Worm (Caenorhabditis elegans) whole organism, L4 larva: ENCODE data around the gene cdc-48.1.

ENCODE experiments used
- D1046.2 ChIP-seq: fragments of 200-800 bp; sonication (Bioruptor generic); IDR thresholded peaks from 2 replicates; pipeline ENCODE4 v1.3.6; 2022; ENCODE audit warnings: missing genetic modification characterization, missing compliant biosample characterization
- F10B5.3 ChIP-seq: sonication (generic microtip); optimal IDR thresholded peaks from 2 replicates; lab custom pipeline; 2016; ENCODE audit warnings: mild to moderate bottlenecking, missing genetic modification characterization, missing compliant biosample characterization
- F37D6.2 ChIP-seq: sonication (generic microtip); optimal IDR thresholded peaks from 2 replicates; lab custom pipeline; 2016; ENCODE audit warnings: mild to moderate bottlenecking, missing genetic modification characterization, missing compliant biosample characterization
- F49E8.2 ChIP-seq: sonication (generic microtip); optimal IDR thresholded peaks from 2 replicates; lab custom pipeline; 2016; ENCODE audit warnings: missing compliant biosample characterization, mild to moderate bottlenecking, missing genetic modification characterization, borderline replicate concordance
- Y105C5A.15 ChIP-seq: fragments of 200-800 bp; sonication (Bioruptor generic); IDR thresholded peaks from 2 replicates; pipeline ENCODE4 v1.3.6; 2022; ENCODE audit warnings: missing genetic modification characterization, missing compliant biosample characterization
- Y48G9A.11 ChIP-seq: fragments of 200-800 bp; sonication (Bioruptor generic); IDR thresholded peaks from 2 replicates; pipeline ENCODE4 v1.3.6; 2022; ENCODE audit warnings: missing genetic modification reagents, missing genetic modification characterization, missing compliant biosample characterization
- Y5F2A.4 ChIP-seq: fragments of 200-800 bp; sonication (Bioruptor generic); optimal IDR thresholded peaks from 2 replicates; lab custom pipeline; 2018; ENCODE audit warnings: mild to moderate bottlenecking, missing genetic modification characterization, missing compliant biosample characterization
- ZK337.2 ChIP-seq: fragments of 200-800 bp; sonication (Bioruptor generic); IDR thresholded peaks from 2 replicates; pipeline ENCODE4 v1.3.6; 2022; ENCODE audit warnings: missing genetic modification reagents, missing genetic modification characterization, missing compliant biosample characterization
- ZK546.5 ChIP-seq, 2 experiments: sonication (generic microtip); optimal IDR thresholded peaks; 2 replicates each; lab custom pipeline; 2017; ENCODE audit warnings: missing biosample characterization in 2 of 2, missing genetic modification characterization in 2 of 2
- aha-1 ChIP-seq: fragments of 150-350 bp; peaks from one replicate; lab custom pipeline; 2014; ENCODE audit warnings: missing biosample characterization, missing genetic modification characterization
- ama-1 ChIP-seq: fragments of 150-350 bp; optimal IDR thresholded peaks from 2 replicates; lab custom pipeline; 2014; ENCODE audit warnings: inconsistent platforms, mixed read lengths
- arid-1 ChIP-seq: fragments of 200-800 bp; sonication (Bioruptor generic); conservative IDR thresholded peaks from 2 replicates; pipeline ENCODE4 v1.3.6; 2022; ENCODE audit warnings: missing genetic modification reagents, missing genetic modification characterization, missing compliant biosample characterization
- attf-4 ChIP-seq: sonication (generic microtip); optimal IDR thresholded peaks from 3 replicates; lab custom pipeline; 2017; ENCODE audit warnings: missing biosample characterization, missing genetic modification characterization
- ceh-28 ChIP-seq: fragments of 150-350 bp; optimal IDR thresholded peaks from 2 replicates; lab custom pipeline; 2014; ENCODE audit warnings: missing biosample characterization, missing genetic modification reagents, missing genetic modification characterization
- ceh-62 ChIP-seq: sonication (generic microtip); optimal IDR thresholded peaks from 2 replicates; lab custom pipeline; 2017; ENCODE audit warnings: missing biosample characterization, missing genetic modification characterization
- dmd-6 ChIP-seq: fragments of 200-800 bp; sonication (Bioruptor generic); IDR thresholded peaks from 2 replicates; pipeline ENCODE4 v1.3.6; 2022; ENCODE audit warnings: missing genetic modification reagents, missing genetic modification characterization, missing compliant biosample characterization
- dmd-8 ChIP-seq: fragments of 200-800 bp; sonication (Bioruptor generic); IDR thresholded peaks from 2 replicates; pipeline ENCODE4 v1.3.6; 2022; ENCODE audit warnings: missing genetic modification characterization, missing compliant biosample characterization
- dve-1 ChIP-seq: sonication (generic microtip); optimal IDR thresholded peaks from 2 replicates; lab custom pipeline; 2017; ENCODE audit warnings: antibody characterized with exemption, mild to moderate bottlenecking, missing genetic modification characterization, missing compliant biosample characterization; ENCODE audit not compliant: insufficient read depth
- fkh-10 ChIP-seq: fragments of 150-350 bp; optimal IDR thresholded peaks from 2 replicates; lab custom pipeline; 2014; ENCODE audit warnings: missing biosample characterization, missing genetic modification reagents, missing genetic modification characterization
- hif-1 ChIP-seq, 2 experiments: sonication (generic microtip); optimal IDR thresholded peaks; 2 replicates each; lab custom pipeline; 2016 to 2017; ENCODE audit warnings: missing compliant biosample characterization in 2 of 2, missing genetic modification characterization in 2 of 2, missing genetic modification reagents in 2 of 2, missing genotype in 2 of 2, mild to moderate bottlenecking in 1 of 2
- hlh-11 ChIP-seq: fragments of 200-800 bp; sonication (Bioruptor generic); optimal IDR thresholded peaks from 2 replicates; lab custom pipeline; 2018; ENCODE audit warnings: mild to moderate bottlenecking, missing genetic modification characterization, missing compliant biosample characterization
- hlh-30 ChIP-seq: sonication (generic microtip); optimal IDR thresholded peaks from 2 replicates; lab custom pipeline; 2017; ENCODE audit warnings: antibody characterized with exemption, mild to moderate bottlenecking, missing genetic modification characterization, missing compliant biosample characterization; ENCODE audit not compliant: insufficient read depth
- hmg-1.1 ChIP-seq: fragments of 200-800 bp; sonication (Bioruptor generic); IDR thresholded peaks from 2 replicates; pipeline ENCODE4 v1.3.6; 2022; ENCODE audit warnings: missing genetic modification reagents, missing genetic modification characterization, missing compliant biosample characterization
- lim-7 ChIP-seq: fragments of 200-800 bp; sonication (Bioruptor generic); IDR thresholded peaks from 2 replicates; pipeline ENCODE4 v1.3.6; 2022; ENCODE audit warnings: missing genetic modification characterization, missing compliant biosample characterization
- lin-15B ChIP-seq: fragments of 150-350 bp; sonication (generic microtip); optimal IDR thresholded peaks from 3 replicates; lab custom pipeline; 2014; ENCODE audit warnings: missing biosample characterization, missing genetic modification characterization
- lir-3 ChIP-seq: sonication (generic microtip); optimal IDR thresholded peaks from 2 replicates; lab custom pipeline; 2016; ENCODE audit warnings: mild to moderate bottlenecking, missing genetic modification characterization, missing compliant biosample characterization
- lsy-2 ChIP-seq, 2 experiments: fragments of 150-350 bp in 1 of 2; sonication (generic microtip) in 1 of 2; optimal IDR thresholded peaks; 2 replicates each; lab custom pipeline; 2014 to 2017; ENCODE audit warnings: missing biosample characterization in 2 of 2, missing genetic modification characterization in 2 of 2
- madf-5 ChIP-seq, 2 experiments: fragments of 200-800 bp; sonication (Bioruptor generic); IDR thresholded peaks; 2 replicates each; pipeline ENCODE4 v1.3.6; 2022; ENCODE audit warnings: missing compliant biosample characterization in 2 of 2, missing genetic modification characterization in 2 of 2
- madf-9 ChIP-seq: fragments of 200-800 bp; sonication (Bioruptor generic); conservative IDR thresholded peaks from 2 replicates; pipeline ENCODE4 v1.3.6; 2022; ENCODE audit warnings: missing genetic modification reagents, missing genetic modification characterization, missing compliant biosample characterization
- mdl-1 ChIP-seq, 2 experiments: fragments of 150-350 bp in 1 of 2; sonication (generic microtip) in 1 of 2; optimal IDR thresholded peaks; 2 replicates each; lab custom pipeline; 2014 to 2017; ENCODE audit warnings: missing biosample characterization in 2 of 2, missing genetic modification characterization in 2 of 2
- mep-1 ChIP-seq: fragments of 150-350 bp; sonication (generic microtip); optimal IDR thresholded peaks from 3 replicates; lab custom pipeline; 2014; ENCODE audit warnings: missing biosample characterization, missing genetic modification characterization
- nhr-25 ChIP-seq: sonication (generic microtip); optimal IDR thresholded peaks from 2 replicates; lab custom pipeline; 2017; ENCODE audit warnings: missing genetic modification characterization, mild to moderate bottlenecking, missing compliant biosample characterization, antibody characterized with exemption, moderate library complexity, borderline replicate concordance; ENCODE audit not compliant: insufficient read depth
- nhr-28 ChIP-seq: fragments of 150-350 bp; optimal IDR thresholded peaks from 2 replicates; lab custom pipeline; 2014; ENCODE audit warnings: missing biosample characterization, missing genetic modification characterization
- nhr-76 ChIP-seq: fragments of 150-350 bp; optimal IDR thresholded peaks from 2 replicates; lab custom pipeline; 2014; ENCODE audit warnings: missing biosample characterization, missing genetic modification characterization
- nhr-77 ChIP-seq: fragments of 150-350 bp; optimal IDR thresholded peaks from 2 replicates; lab custom pipeline; 2014; ENCODE audit warnings: missing biosample characterization, missing genetic modification characterization
- pha-4 ChIP-seq, 2 experiments: fragments of 150-350 bp in 1 of 2; fragments of 200-800 bp in 1 of 2; sonication (Bioruptor generic) in 1 of 2; IDR thresholded peaks in 1 of 2; optimal IDR thresholded peaks in 1 of 2; 2 replicates each; pipeline versions ENCODE4 v1.3.6 to Lab custom; 2014 to 2022; ENCODE audit warnings: missing genetic modification characterization in 2 of 2, missing genetic modification reagents in 2 of 2, missing biosample characterization in 1 of 2, missing compliant biosample characterization in 1 of 2
- rbr-2 ChIP-seq: sonication (generic microtip); optimal IDR thresholded peaks from 2 replicates; lab custom pipeline; 2016; ENCODE audit warnings: missing genotype, missing genetic modification characterization, missing compliant biosample characterization
- saeg-2 ChIP-seq: fragments of 200-800 bp; sonication (Bioruptor generic); IDR thresholded peaks from 2 replicates; pipeline ENCODE4 v1.3.6; 2022; ENCODE audit warnings: missing genetic modification reagents, missing genetic modification characterization, missing compliant biosample characterization
- snpc-4 ChIP-seq: fragments of 150-350 bp; optimal IDR thresholded peaks from 2 replicates; lab custom pipeline; 2014; ENCODE audit warnings: missing biosample characterization, missing genetic modification characterization
- tag-97 ChIP-seq: fragments of 200-800 bp; sonication (Bioruptor generic); IDR thresholded peaks from 2 replicates; pipeline ENCODE4 v1.3.6; 2022; ENCODE audit warnings: missing genetic modification characterization, missing compliant biosample characterization
- tra-1 ChIP-seq: fragments of 200-800 bp; sonication (Bioruptor generic); IDR thresholded peaks from 2 replicates; pipeline ENCODE4 v1.3.6; 2022; ENCODE audit warnings: missing genetic modification reagents, missing genetic modification characterization, missing compliant biosample characterization
- unc-130 ChIP-seq: sonication (generic microtip); optimal IDR thresholded peaks from 2 replicates; lab custom pipeline; 2016; ENCODE audit warnings: missing genetic modification reagents, missing genetic modification characterization, missing compliant biosample characterization
- unc-62 ChIP-seq, 3 experiments: fragments of 150-350 bp in 1 of 3; sonication (generic microtip); optimal IDR thresholded peaks in 2 of 3; peaks in 1 of 3; 1 replicate in 1 of 3; 2 replicates in 2 of 3; lab custom pipeline; 2014 to 2017; ENCODE audit warnings: missing biosample characterization in 3 of 3, missing genetic modification characterization in 3 of 3, missing genetic modification reagents in 3 of 3, missing genotype in 1 of 3
- vab-7 ChIP-seq: fragments of 200-800 bp; sonication (Bioruptor generic); IDR thresholded peaks from 2 replicates; pipeline ENCODE4 v1.3.6; 2022; ENCODE audit warnings: missing genetic modification reagents, missing genetic modification characterization, missing compliant biosample characterization
- zag-1 ChIP-seq: fragments of 150-350 bp; optimal IDR thresholded peaks from 2 replicates; lab custom pipeline; 2014; ENCODE audit warnings: missing biosample characterization, missing genetic modification characterization
- zfp-2 ChIP-seq: sonication (generic microtip); optimal IDR thresholded peaks from 2 replicates; lab custom pipeline; 2016; ENCODE audit warnings: mild to moderate bottlenecking, missing genetic modification characterization, missing compliant biosample characterization
- zfp-3 ChIP-seq: fragments of 200-800 bp; sonication (Bioruptor generic); conservative IDR thresholded peaks from 2 replicates; pipeline ENCODE4 v1.3.6; 2022; ENCODE audit warnings: missing genetic modification reagents, missing genetic modification characterization, missing compliant biosample characterization
- zip-11 ChIP-seq: fragments of 200-800 bp; sonication (Bioruptor generic); IDR thresholded peaks from 2 replicates; pipeline ENCODE4 v1.3.6; 2022; ENCODE audit warnings: missing genetic modification characterization, missing compliant biosample characterization

Gene cdc-48.1

DNA sequence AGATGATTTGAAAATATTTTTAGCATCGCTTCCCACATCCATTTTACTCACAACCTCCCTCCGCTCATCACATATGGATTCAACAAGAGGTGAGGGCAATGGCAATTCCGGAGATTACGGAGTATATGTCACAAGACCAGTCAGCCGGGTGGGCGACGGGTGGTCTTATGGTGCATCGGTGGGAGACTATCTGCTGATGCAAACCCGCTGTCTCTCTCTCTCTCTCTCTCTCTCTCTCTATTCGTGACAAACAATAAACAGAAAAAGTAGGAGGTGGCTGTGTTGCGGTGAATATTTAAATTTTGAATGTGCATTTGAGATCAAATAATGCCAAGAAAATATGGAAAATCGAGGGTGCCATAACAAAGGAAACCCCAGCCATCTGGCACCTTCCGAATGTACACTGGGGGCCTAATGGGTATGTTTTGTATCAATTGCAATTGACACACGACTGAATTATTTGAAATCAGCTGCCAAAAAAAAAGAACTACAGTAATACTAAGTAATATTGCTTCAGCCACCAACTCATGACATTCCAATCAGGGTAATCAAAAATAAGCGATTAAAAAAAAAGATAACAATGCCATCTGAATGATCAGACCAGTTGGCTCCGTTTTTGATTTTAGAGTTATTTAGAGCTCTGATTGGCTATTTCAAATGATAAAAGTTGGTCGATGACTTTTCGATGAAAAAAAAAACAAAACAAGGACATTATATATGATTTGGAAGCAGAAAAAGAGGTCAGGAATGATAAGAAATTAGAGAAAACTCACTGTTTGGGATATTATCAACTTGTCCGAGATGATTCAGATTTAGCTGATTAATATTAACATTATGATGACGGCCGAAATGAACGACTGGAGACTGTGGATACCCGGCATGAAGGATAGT, 15.2 kb downstream of the cdc-48.1 start:
- TF ChIP-seq zip-11 (GFP tag; lab: Robert Waterston, UW) (0 out of 2 replicates have a peak, but pooled peaks have one; percentile 15), F49E8.2 (tag; lab: Kevin White, UChicago) (no peak), Y5F2A.4 (no peak), Y105C5A.15 (peak; percentile 63; the same call in 1 of the 2 replicates), nhr-25 (tag; lab: Kevin White, UChicago) (no peak), madf-9 (GFP tag; lab: Robert Waterston, UW) (0 out of 2 replicates have a peak, but pooled peaks have one; percentile 23), ZK546.5 (tag; optimal IDR thresholded peaks at IDR 0.05; lab: Kevin White, UChicago) (no peak), hlh-11 (tag; lab: Kevin White, UChicago) (peak; percentile 49), D1046.2 (GFP tag; lab: Robert Waterston, UW) (no peak), fkh-10 (no peak), zfp-2 (tag; lab: Kevin White, UChicago) (no peak), dmd-8 (no peak), snpc-4 (no peak), lsy-2 (tag; optimal IDR thresholded peaks at IDR 0.05; lab: Kevin White, UChicago) (no peak), hif-1 (tag; optimal IDR thresholded peaks at IDR 0.05; lab: Kevin White, UChicago) (no peak), mdl-1 (tag; optimal IDR thresholded peaks at IDR 0.05; lab: Kevin White, UChicago) (no peak), aha-1 (tag; lab: Kevin White, UChicago) (peak; percentile 98), unc-62 (GFP tag; optimal IDR thresholded peaks at IDR 0.05 in 1 of 2; lab: Kevin White, UChicago) (no peak), unc-62 (tag; optimal IDR thresholded peaks at IDR 0.05; lab: Kevin White, UChicago) (no peak), Y48G9A.11 (GFP tag; lab: Robert Waterston, UW) (no peak), madf-5 (GFP tag; IDR thresholded peaks at IDR 0.05; lab: Robert Waterston, UW) (peak in 1 of 2 experiments; percentile 2; a peak in 1 of 4 replicates), ceh-28 (tag; lab: Kevin White, UChicago) (no peak), lim-7 (GFP tag; lab: Robert Waterston, UW) (peak; percentile 69), hlh-30 (peak; percentile 91), rbr-2 (tag; lab: Kevin White, UChicago) (no peak), tag-97 (GFP tag; lab: Robert Waterston, UW) (no peak), vab-7 (peak; percentile 53; the same call in 1 of the 2 replicates), dve-1 (tag; lab: Kevin White, UChicago) (peak; percentile 30), lin-15B (tag; lab: Kevin White, UChicago) (no peak), ceh-62 (no peak), nhr-28 (tag; lab: Kevin White, UChicago) (peak; percentile 50), nhr-77 (tag; lab: Kevin White, UChicago) (no peak), dmd-6 (GFP tag; lab: Robert Waterston, UW) (peak; percentile 21), ZK337.2 (GFP tag; lab: Robert Waterston, UW) (no peak), F37D6.2 (no peak), hmg-1.1 (no peak), zag-1 (tag; lab: Kevin White, UChicago) (no peak), F10B5.3 (tag; lab: Kevin White, UChicago) (no peak), tra-1 (0 out of 2 replicates have a peak, but pooled peaks have one; percentile 14), unc-130 (no peak), ama-1 (lab: Kevin White, UChicago) (peak; percentile 73), attf-4 (tag; lab: Kevin White, UChicago) (no peak), lir-3 (tag; lab: Kevin White, UChicago) (no peak), pha-4 (GFP tag; IDR thresholded peaks at IDR 0.05; lab: Robert Waterston, UW) (no peak), pha-4 (tag; optimal IDR thresholded peaks at IDR 0.05; lab: Kevin White, UChicago) (no peak), arid-1 (GFP tag; lab: Robert Waterston, UW) (no peak), saeg-2 (no peak), zfp-3 (GFP tag; lab: Robert Waterston, UW) (0 out of 2 replicates have a peak, but pooled peaks have one; percentile 22), nhr-76 (tag; lab: Kevin White, UChicago) (no peak), mep-1 (tag; lab: Kevin White, UChicago) (peak; percentile 34)
